Worm (Caenorhabditis elegans): Measurements from ENCODE around the gene spds-1.
A peak's percentile ranks its signal among the peaks of the same experiment; 100 is the strongest.

DNA sequence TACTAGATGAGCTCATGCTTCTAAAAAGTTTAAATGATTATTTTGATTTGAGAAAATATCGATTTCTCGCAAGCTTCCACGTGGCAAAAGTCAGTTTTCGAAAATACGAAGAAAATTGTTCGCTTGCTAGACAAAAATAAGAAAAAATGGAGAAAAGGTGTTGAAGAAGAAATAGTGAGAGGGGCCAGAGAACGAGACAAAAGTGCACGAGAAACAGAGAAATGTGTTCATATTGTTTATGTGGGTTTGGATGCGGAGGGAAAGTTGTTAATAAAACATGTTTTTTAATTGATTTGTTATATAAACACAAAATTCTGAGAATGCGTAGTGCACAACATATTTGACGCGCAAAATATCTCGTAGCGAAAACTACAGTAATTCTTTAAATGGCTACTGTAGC is 21.3 kb upstream of the spds-1 start, which contains the start of gene Y46G5A.15:
- TF ChIP-seq lsy-2 (tag; optimal IDR thresholded peaks at IDR 0.05) (no peak), elt-3 (tag; optimal IDR thresholded peaks at IDR 0.05) (no peak), mab-5 (tag; optimal IDR thresholded peaks at IDR 0.05) (no peak), egl-27 (tag; optimal IDR thresholded peaks at IDR 0.05) (no peak), mdl-1 (tag; optimal IDR thresholded peaks at IDR 0.05) (peak in 1 of 2 experiments; percentile 1), unc-39 (tag; optimal IDR thresholded peaks at IDR 0.05) (no peak), ceh-16 (tag; optimal IDR thresholded peaks at IDR 0.05) (no peak), dmd-4 (tag; optimal IDR thresholded peaks at IDR 0.05) (no peak)
